Worm (Caenorhabditis elegans) whole organism, L3 larva: ENCODE results near the gene ift-74.

Experiments
- ceh-28 ChIP-seq: fragments of 150-350 bp; optimal IDR thresholded peaks from 2 replicates; lab custom pipeline; 2014; ENCODE audit warnings: missing biosample characterization, missing genetic modification reagents, missing genetic modification characterization
- nhr-25 ChIP-seq: sonication (generic microtip); optimal IDR thresholded peaks from 2 replicates; lab custom pipeline; 2017; ENCODE audit warnings: missing biosample characterization, missing genetic modification characterization
- nhr-28 ChIP-seq: fragments of 150-350 bp; optimal IDR thresholded peaks from 2 replicates; lab custom pipeline; 2014; ENCODE audit warnings: missing biosample characterization, missing genetic modification characterization
- pha-4 ChIP-seq: fragments of 150-350 bp; optimal IDR thresholded peaks from 2 replicates; lab custom pipeline; 2014; ENCODE audit warnings: missing biosample characterization, missing genetic modification reagents, missing genetic modification characterization

DNA sequence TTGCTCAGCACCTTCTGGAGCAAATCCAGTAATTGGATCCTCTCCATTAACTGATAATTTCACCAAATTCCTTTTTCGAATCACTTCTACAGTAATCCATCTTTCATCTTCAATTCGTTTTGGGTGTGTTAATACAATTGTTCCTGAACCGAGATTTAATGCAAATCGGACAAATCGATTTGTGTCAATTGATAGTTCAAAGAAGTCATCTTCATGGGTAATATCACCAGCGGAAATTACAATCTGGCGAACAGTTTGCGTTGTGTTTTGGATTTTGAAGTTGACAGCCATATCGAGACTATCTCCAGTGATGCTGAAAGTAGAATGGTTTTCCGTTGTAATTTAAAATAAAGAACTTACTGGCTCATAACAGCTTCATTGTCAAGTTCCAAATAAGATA is 42.0 kb upstream of the ift-74 start:
- TF ChIP-seq pha-4 (tag; lab: Kevin White, UChicago) (no peak), nhr-25 (tag; lab: Kevin White, UChicago) (no peak), nhr-28 (tag; lab: Kevin White, UChicago) (no peak), ceh-28 (tag; lab: Kevin White, UChicago) (no peak)
